Worm (Caenorhabditis elegans) whole organism, L1 larva: ENCODE results near the gene dod-21.

Experiments
- aha-1 ChIP-seq: fragments of 150-350 bp; optimal IDR thresholded peaks from 2 replicates; lab custom pipeline; 2014; ENCODE audit warnings: missing biosample characterization, missing genetic modification characterization
- ceh-82 ChIP-seq, 3 experiments: fragments of 150-350 bp in 1 of 3; sonication (generic microtip) in 2 of 3; optimal IDR thresholded peaks; 2 replicates each; lab custom pipeline; 2014 to 2017; ENCODE audit warnings: missing biosample characterization in 3 of 3, missing genetic modification characterization in 3 of 3
- nhr-11 ChIP-seq: fragments of 150-350 bp; optimal IDR thresholded peaks from 2 replicates; lab custom pipeline; 2014; ENCODE audit warnings: missing biosample characterization, missing genetic modification characterization
- nhr-19 ChIP-seq: fragments of 200-800 bp; sonication (Bioruptor generic); conservative IDR thresholded peaks from 2 replicates; pipeline ENCODE4 v1.3.6; 2022; ENCODE audit warnings: missing genetic modification characterization, missing compliant biosample characterization
- nhr-47 ChIP-seq: sonication (generic microtip); optimal IDR thresholded peaks from 2 replicates; lab custom pipeline; 2016; ENCODE audit warnings: mild to moderate bottlenecking, missing genetic modification characterization, moderate library complexity, missing compliant biosample characterization
- nhr-90 ChIP-seq: sonication (generic microtip); optimal IDR thresholded peaks from 2 replicates; lab custom pipeline; 2016; ENCODE audit warnings: mild to moderate bottlenecking, missing genetic modification characterization, missing compliant biosample characterization; ENCODE audit not compliant: poor library complexity
- pqm-1 ChIP-seq: sonication (generic microtip); optimal IDR thresholded peaks from 3 replicates; lab custom pipeline; 2017; ENCODE audit warnings: missing biosample characterization, missing genetic modification characterization
- vab-15 ChIP-seq: sonication (generic microtip); optimal IDR thresholded peaks from 2 replicates; lab custom pipeline; 2017; ENCODE audit warnings: missing genotype, mild to moderate bottlenecking, missing genetic modification characterization, missing compliant biosample characterization

DNA sequence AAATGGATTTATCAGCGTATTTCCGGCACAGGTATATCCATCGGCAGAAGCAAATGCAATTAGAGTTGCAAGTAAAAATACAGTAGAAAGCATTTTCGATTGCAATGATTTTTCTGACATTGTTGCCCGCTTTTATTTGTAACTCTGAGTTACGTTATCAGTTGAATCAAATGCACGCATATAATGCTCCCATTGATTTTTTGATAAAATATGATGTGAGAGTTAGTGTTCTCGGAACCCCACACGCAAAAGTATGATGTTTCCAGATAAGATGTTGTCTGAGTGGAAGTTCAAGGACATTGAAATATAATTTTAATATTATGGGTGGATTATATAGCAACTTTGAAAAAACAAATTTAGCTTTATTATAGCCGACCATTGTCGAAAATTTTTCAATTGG is 24.5 kb upstream of the dod-21 start, which contains the start of gene K08D8.5:
- TF ChIP-seq nhr-90, result no peak
- TF ChIP-seq ceh-82 (tag; optimal IDR thresholded peaks at IDR 0.05; lab: Kevin White, UChicago), result no peak
- no peak for TF ChIP-seq nhr-11 (tag; lab: Kevin White, UChicago)
- no peak for TF ChIP-seq aha-1
- TF ChIP-seq nhr-47 (tag; lab: Kevin White, UChicago), result no peak
- no peak for TF ChIP-seq nhr-19 (GFP tag; lab: Robert Waterston, UW)
- TF ChIP-seq pqm-1 (tag; lab: Kevin White, UChicago), result no peak
- TF ChIP-seq vab-15, result no peak
